Fruit fly (Drosophila melanogaster) whole organism, prepupa: ENCODE measurements around the gene L2HGDH.

Source experiments
- CG11294 ChIP-seq: fragments of 200-800 bp; sonication (Bioruptor generic); IDR thresholded peaks from 2 replicates; pipeline ENCODE4 v1.3.6; 2022; ENCODE audit warnings: missing biosample characterization, missing genetic modification characterization
- CG3919 ChIP-seq: fragments of 200-800 bp; sonication (Bioruptor generic); optimal IDR thresholded peaks from 3 replicates; lab custom pipeline; 2016; ENCODE audit warnings: missing biosample characterization, missing genetic modification characterization
- CG6792 ChIP-seq: fragments of 200-800 bp; sonication (Bioruptor generic); optimal IDR thresholded peaks from 3 replicates; lab custom pipeline; 2016; ENCODE audit warnings: missing biosample characterization, missing genetic modification characterization
- CG6808 ChIP-seq: fragments of 200-800 bp; sonication (Bioruptor generic); optimal IDR thresholded peaks from 3 replicates; lab custom pipeline; 2017; ENCODE audit warnings: missing biosample characterization, missing genetic modification characterization, mild to moderate bottlenecking, moderate library complexity, missing genetic modification reagents
- Eip78C ChIP-seq: fragments of 200-800 bp; sonication (Bioruptor generic); peaks from one replicate; lab custom pipeline; 2016; ENCODE audit warnings: missing biosample characterization, missing genetic modification characterization
- Hr39 ChIP-seq: fragments of 200-800 bp; sonication (Bioruptor generic); optimal IDR thresholded peaks from 2 replicates; lab custom pipeline; 2016; ENCODE audit warnings: missing biosample characterization, missing genetic modification characterization
- Sox102F ChIP-seq: fragments of 200-800 bp; sonication (Bioruptor generic); optimal IDR thresholded peaks from 2 replicates; lab custom pipeline; 2016; ENCODE audit warnings: missing biosample characterization, mild to moderate bottlenecking, missing genetic modification characterization
- lz ChIP-seq: fragments of 200-800 bp; sonication (Bioruptor generic); optimal IDR thresholded peaks from 3 replicates; lab custom pipeline; 2016; ENCODE audit warnings: missing biosample characterization, missing genetic modification characterization

- TF ChIP-seq CG6808 (GFP tag; lab: Kevin White, UChicago) = peak; percentile 56
- peak; percentile 88 for TF ChIP-seq Eip78C (GFP tag; lab: Kevin White, UChicago)
- peak; percentile 80 for TF ChIP-seq Hr39
- peak; percentile 73 for TF ChIP-seq CG3919 (GFP tag; lab: Kevin White, UChicago)
- TF ChIP-seq Sox102F (GFP tag; lab: Kevin White, UChicago) = peak; percentile 71
- TF ChIP-seq CG6792 (GFP tag; lab: Kevin White, UChicago) = peak; percentile 75
- peak; percentile 71; the same call in 1 of the 2 replicates for TF ChIP-seq CG11294
- peak; percentile 80 for TF ChIP-seq lz (GFP tag; lab: Kevin White, UChicago)
Observed at dm6 chr2L:19011895-19012645, 37.8 kb upstream of the L2HGDH start.
